Worm (Caenorhabditis elegans) whole organism, midembryonic: ENCODE data around the gene F32G8.2.

Experiments used
- T22C8.4 ChIP-seq: fragments of 200-800 bp; sonication (Bioruptor generic); IDR thresholded peaks from 2 replicates; pipeline ENCODE4 v1.3.6; 2022; ENCODE audit warnings: missing genetic modification characterization, missing compliant biosample characterization
- cog-1 ChIP-seq: sonication (generic microtip); optimal IDR thresholded peaks from 2 replicates; lab custom pipeline; 2016; ENCODE audit warnings: missing genetic modification characterization, missing compliant biosample characterization
- flt-1 ChIP-seq: fragments of 200-800 bp; sonication (Bioruptor generic); IDR thresholded peaks from 2 replicates; pipeline ENCODE4 v1.3.6; 2022; ENCODE audit warnings: missing genetic modification characterization, missing compliant biosample characterization
- klf-2 ChIP-seq: fragments of 200-800 bp; sonication (Bioruptor generic); conservative IDR thresholded peaks from 2 replicates; pipeline ENCODE4 v1.3.6; 2022; ENCODE audit warnings: missing genetic modification reagents, missing genetic modification characterization, missing compliant biosample characterization
- med-1 ChIP-seq: sonication (generic microtip); optimal IDR thresholded peaks from 2 replicates; lab custom pipeline; 2017; ENCODE audit warnings: missing genetic modification characterization, mild to moderate bottlenecking, missing compliant biosample characterization, antibody characterized with exemption, missing genetic modification reagents; ENCODE audit not compliant: insufficient read depth
- ref-1 ChIP-seq: fragments of 200-800 bp; sonication (Bioruptor generic); conservative IDR thresholded peaks from 2 replicates; pipeline ENCODE4 v1.3.6; 2022; ENCODE audit warnings: missing genetic modification reagents, missing genetic modification characterization, missing compliant biosample characterization
- tab-1 ChIP-seq: fragments of 200-800 bp; sonication (Bioruptor generic); IDR thresholded peaks from 2 replicates; pipeline ENCODE4 v1.3.6; 2022; ENCODE audit warnings: missing genetic modification characterization, missing compliant biosample characterization
- ztf-23 ChIP-seq: fragments of 200-800 bp; sonication (Bioruptor generic); IDR thresholded peaks from 2 replicates; pipeline ENCODE4 v1.3.6; 2022; ENCODE audit warnings: missing genetic modification reagents, missing genetic modification characterization, missing compliant biosample characterization
- ztf-29 ChIP-seq: fragments of 200-800 bp; sonication (Bioruptor generic); IDR thresholded peaks from 2 replicates; pipeline ENCODE4 v1.3.6; 2022; ENCODE audit warnings: missing genetic modification reagents, missing genetic modification characterization, missing compliant biosample characterization

F32G8.2 gene

DNA sequence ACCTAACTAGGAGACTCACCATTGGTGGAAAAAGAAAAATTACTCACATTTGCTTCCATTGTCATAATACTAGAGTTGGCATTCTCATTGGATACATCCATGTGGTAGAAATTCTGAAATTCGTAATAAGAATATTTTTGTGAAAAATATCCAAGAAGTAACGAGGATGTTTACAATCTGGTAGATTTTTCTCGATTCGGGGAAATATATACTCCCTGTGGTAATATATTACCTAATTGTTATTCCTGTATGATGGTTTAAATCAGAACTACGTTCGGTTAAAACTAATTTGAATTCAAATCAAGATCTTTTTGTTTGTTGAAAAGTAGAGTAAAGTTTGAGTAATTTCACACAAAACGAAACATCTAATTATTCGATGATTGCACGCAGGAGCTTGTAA is 836 bp upstream of the F32G8.2 start, which contains the start of gene srd-34:
Gene srd-34, minus strand, starts transcription at position 101 of the 400 bp plus-strand sequence.
- TF ChIP-seq klf-2 (no peak), ztf-29 (no peak), med-1 (GFP tag; lab: Kevin White, UChicago) (no peak), ztf-23 (GFP tag; lab: Robert Waterston, UW) (no peak), flt-1 (GFP tag; lab: Robert Waterston, UW) (no peak), tab-1 (GFP tag; lab: Robert Waterston, UW) (no peak), T22C8.4 (no peak), cog-1 (tag; lab: Kevin White, UChicago) (no peak), ref-1 (GFP tag; lab: Robert Waterston, UW) (no peak)

DNA sequence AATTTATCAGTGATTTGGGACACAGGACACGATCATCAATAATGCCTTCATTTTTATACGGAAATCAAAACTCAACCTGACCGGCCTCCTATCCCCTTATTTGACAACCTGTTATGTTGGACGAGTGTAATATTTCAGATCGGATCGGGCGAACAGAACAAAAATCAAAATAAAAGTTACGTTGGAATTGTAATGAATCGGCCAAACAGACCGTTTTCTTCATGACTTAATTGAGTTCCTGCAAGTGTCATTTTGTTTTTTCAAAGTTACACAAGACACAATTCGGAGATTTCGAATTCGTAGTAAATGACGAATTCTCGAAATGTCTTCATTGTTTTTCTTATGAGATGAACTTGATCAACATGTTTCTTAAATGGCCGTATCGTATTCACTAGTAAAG is 5.4 kb downstream of the F32G8.2 start, which contains the start of gene F32G8.3:
Gene F32G8.3, minus strand, starts transcription at position 101 of the 400 bp plus-strand sequence.
- no peak for TF ChIP-seq klf-2
- no peak for TF ChIP-seq flt-1 (GFP tag; lab: Robert Waterston, UW)

- no peak for TF ChIP-seq T22C8.4
- no peak for TF ChIP-seq ref-1 (GFP tag; lab: Robert Waterston, UW)
- no peak for TF ChIP-seq cog-1 (tag; lab: Kevin White, UChicago)
- no peak for TF ChIP-seq med-1 (GFP tag; lab: Kevin White, UChicago)
- no peak for TF ChIP-seq tab-1 (GFP tag; lab: Robert Waterston, UW)
- TF ChIP-seq ztf-23 (GFP tag; lab: Robert Waterston, UW) = no peak
- no peak for TF ChIP-seq ztf-29
- no peak for TF ChIP-seq klf-2
- TF ChIP-seq flt-1 (GFP tag; lab: Robert Waterston, UW) = no peak
These were observed 6.5 kb downstream of the F32G8.2 start for ce11 chrV:10556362-10556761.

- TF ChIP-seq tab-1 (GFP tag; lab: Robert Waterston, UW) (no peak), cog-1 (tag; lab: Kevin White, UChicago) (no peak), ref-1 (GFP tag; lab: Robert Waterston, UW) (no peak), flt-1 (GFP tag; lab: Robert Waterston, UW) (no peak), ztf-23 (GFP tag; lab: Robert Waterston, UW) (no peak), med-1 (GFP tag; lab: Kevin White, UChicago) (no peak), T22C8.4 (no peak), klf-2 (no peak), ztf-29 (no peak)
These were observed 7.3 kb downstream of the F32G8.2 start for ce11 chrV:10557094-10557493.

ce11 chrV:10557676-10558075 is 7.9 kb downstream of the F32G8.2 start, which contains the start of gene best-14:
best-14 (plus strand) TSS chrV:10557976.
- TF ChIP-seq cog-1 (tag; lab: Kevin White, UChicago) (no peak), ztf-23 (GFP tag; lab: Robert Waterston, UW) (no peak), klf-2 (no peak), ztf-29 (no peak), ref-1 (GFP tag; lab: Robert Waterston, UW) (no peak), med-1 (GFP tag; lab: Kevin White, UChicago) (no peak), T22C8.4 (no peak), tab-1 (GFP tag; lab: Robert Waterston, UW) (no peak), flt-1 (GFP tag; lab: Robert Waterston, UW) (no peak)

- TF ChIP-seq med-1 (GFP tag; lab: Kevin White, UChicago) (no peak), klf-2 (no peak), T22C8.4 (no peak), ztf-23 (GFP tag; lab: Robert Waterston, UW) (no peak)
These were observed 10.8 kb downstream of the F32G8.2 start, which contains the start of gene col-152 for ce11 chrV:10560621-10561020. col-152 (plus strand) TSS chrV:10560921.

ce11 chrV:10561632-10562031 is 11.8 kb downstream of the F32G8.2 start:
- no peak for TF ChIP-seq flt-1 (GFP tag; lab: Robert Waterston, UW)
- TF ChIP-seq ztf-29 = no peak
- TF ChIP-seq T22C8.4 = no peak

DNA sequence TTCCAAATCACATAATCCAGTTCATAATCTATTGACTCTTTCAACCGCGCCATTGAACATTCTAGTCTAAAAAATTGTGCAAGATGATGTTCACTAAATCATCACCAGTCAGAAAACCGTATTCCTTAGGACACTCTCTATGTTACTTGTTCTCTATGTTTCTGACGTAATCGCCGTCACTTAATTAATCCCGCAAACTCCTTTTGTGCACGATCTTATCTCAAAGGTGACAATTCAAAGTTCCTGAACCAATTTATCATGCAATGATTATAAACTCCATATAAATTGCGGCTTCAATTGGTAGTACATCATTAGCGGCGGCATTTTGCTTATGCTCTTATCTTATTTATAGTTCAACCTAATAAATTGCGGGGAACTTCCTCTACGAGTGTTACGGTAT is 13.0 kb downstream of the F32G8.2 start:
- TF ChIP-seq klf-2 (no peak), cog-1 (tag; lab: Kevin White, UChicago) (no peak), med-1 (GFP tag; lab: Kevin White, UChicago) (no peak), T22C8.4 (no peak), ztf-23 (GFP tag; lab: Robert Waterston, UW) (no peak), ref-1 (GFP tag; lab: Robert Waterston, UW) (no peak), flt-1 (GFP tag; lab: Robert Waterston, UW) (no peak), ztf-29 (no peak), tab-1 (GFP tag; lab: Robert Waterston, UW) (no peak)

- TF ChIP-seq ztf-29 = no peak
- no peak for TF ChIP-seq cog-1 (tag; lab: Kevin White, UChicago)
- TF ChIP-seq med-1 (GFP tag; lab: Kevin White, UChicago) = no peak
- TF ChIP-seq flt-1 (GFP tag; lab: Robert Waterston, UW) = no peak
- no peak for TF ChIP-seq klf-2
- TF ChIP-seq tab-1 (GFP tag; lab: Robert Waterston, UW) = no peak
- TF ChIP-seq T22C8.4 = no peak
- no peak for TF ChIP-seq ref-1 (GFP tag; lab: Robert Waterston, UW)
- no peak for TF ChIP-seq ztf-23 (GFP tag; lab: Robert Waterston, UW)
These were observed 14.3 kb downstream of the F32G8.2 start for ce11 chrV:10564140-10564539.

DNA sequence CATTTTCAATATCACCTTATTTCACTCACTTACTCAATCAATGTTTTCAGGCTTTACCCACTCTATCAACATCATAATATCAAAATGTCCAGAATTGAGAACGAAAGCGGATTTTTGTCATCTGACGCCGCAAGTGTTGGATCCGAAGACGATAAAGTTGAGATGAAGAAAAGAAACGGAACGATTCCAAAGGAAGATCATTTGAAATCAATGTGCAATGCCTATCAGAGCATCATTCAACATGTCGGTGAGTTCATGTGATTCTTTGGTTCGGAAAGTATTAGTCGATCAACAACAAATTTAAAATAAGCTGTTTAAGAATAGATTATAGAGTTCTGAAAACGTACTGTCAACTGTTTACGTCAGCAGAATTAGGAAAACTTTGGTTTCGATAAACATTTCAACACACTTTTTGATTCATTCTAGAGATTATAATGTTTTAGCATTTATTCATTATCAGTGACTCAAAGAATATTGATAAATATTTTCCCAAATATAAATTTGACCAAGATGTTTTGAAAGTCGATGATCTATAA is 15.1 kb downstream of the F32G8.2 start, which contains the start of gene cat-4:
Gene cat-4, plus strand, starts transcription at position 51 of the 536 bp plus-strand sequence.
- TF ChIP-seq ztf-23 (GFP tag; lab: Robert Waterston, UW) (no peak), cog-1 (tag; lab: Kevin White, UChicago) (no peak), T22C8.4 (no peak), ztf-29 (no peak), ref-1 (GFP tag; lab: Robert Waterston, UW) (no peak), flt-1 (GFP tag; lab: Robert Waterston, UW) (no peak), tab-1 (GFP tag; lab: Robert Waterston, UW) (no peak), med-1 (GFP tag; lab: Kevin White, UChicago) (no peak)
